Fruit fly (Drosophila melanogaster) whole organism, embryonic: Measurements from ENCODE around the gene P5CDh1.

Experiments used
- BEAF-32 ChIP-seq: fragments of 200-800 bp; sonication (Bioruptor generic); optimal IDR thresholded peaks from 3 replicates; lab custom pipeline; 2017; ENCODE audit warnings: missing biosample characterization, missing genetic modification characterization, mild to moderate bottlenecking, moderate library complexity, missing genetic modification reagents
- Bgb ChIP-seq: fragments of 200-800 bp; sonication (Bioruptor generic); IDR thresholded peaks from 2 replicates; pipeline ENCODE4 v1.3.6; 2022; ENCODE audit warnings: missing biosample characterization, missing genetic modification characterization; ENCODE audit not compliant: partially characterized antibody
- CG10267 ChIP-seq: fragments of 200-800 bp; sonication (Bioruptor generic); optimal IDR thresholded peaks from 2 replicates; lab custom pipeline; 2018; ENCODE audit warnings: missing biosample characterization, mild to moderate bottlenecking, missing genetic modification characterization, moderate library complexity
- CG11398 ChIP-seq: fragments of 200-800 bp; sonication (Bioruptor generic); optimal IDR thresholded peaks from 2 replicates; lab custom pipeline; 2016; ENCODE audit warnings: missing biosample characterization, missing genetic modification characterization
- CG11504 ChIP-seq: fragments of 200-800 bp; sonication (Bioruptor generic); optimal IDR thresholded peaks from 3 replicates; lab custom pipeline; 2019; ENCODE audit warnings: missing biosample characterization, mild to moderate bottlenecking, missing genetic modification characterization, moderate library complexity
- CG12391 ChIP-seq: fragments of 200-800 bp; sonication (Bioruptor generic); optimal IDR thresholded peaks from 3 replicates; lab custom pipeline; 2018; ENCODE audit warnings: missing biosample characterization, mild to moderate bottlenecking, missing genetic modification characterization, moderate library complexity
- CG12659 ChIP-seq: fragments of 200-800 bp; sonication (Bioruptor generic); optimal IDR thresholded peaks from 3 replicates; lab custom pipeline; 2017; ENCODE audit warnings: mild to moderate bottlenecking, missing biosample characterization, missing genetic modification reagents, missing genetic modification characterization
- CG13624 ChIP-seq: fragments of 200-800 bp; sonication (Bioruptor generic); optimal IDR thresholded peaks from 2 replicates; lab custom pipeline; 2016; ENCODE audit warnings: missing biosample characterization, missing genetic modification characterization
- CG15514 ChIP-seq: fragments of 200-800 bp; sonication (Bioruptor generic); optimal IDR thresholded peaks from 3 replicates; lab custom pipeline; 2017; ENCODE audit warnings: missing biosample characterization, missing genetic modification characterization, mild to moderate bottlenecking, moderate library complexity, missing genetic modification reagents
- CG1603 ChIP-seq: fragments of 200-800 bp; sonication (Bioruptor generic); optimal IDR thresholded peaks from 2 replicates; lab custom pipeline; 2019; ENCODE audit warnings: missing biosample characterization, mild to moderate bottlenecking, missing genetic modification characterization, moderate library complexity
- CG1647 ChIP-seq: fragments of 200-800 bp; sonication (Bioruptor generic); optimal IDR thresholded peaks from 3 replicates; lab custom pipeline; 2016; ENCODE audit warnings: missing biosample characterization, missing genetic modification characterization
- CG16813 ChIP-seq: fragments of 200-800 bp; sonication (Bioruptor generic); IDR thresholded peaks from 3 replicates; pipeline ENCODE4 v1.3.6; 2022; ENCODE audit warnings: missing biosample characterization, missing genetic modification characterization; ENCODE audit not compliant: partially characterized antibody
- CG1792 ChIP-seq: fragments of 200-800 bp; sonication (Bioruptor generic); optimal IDR thresholded peaks from 2 replicates; lab custom pipeline; 2016; ENCODE audit warnings: missing biosample characterization, missing genetic modification characterization
- CG18262 ChIP-seq: fragments of 200-800 bp; optimal IDR thresholded peaks from 3 replicates; lab custom pipeline; 2019; ENCODE audit warnings: missing biosample characterization, mild to moderate bottlenecking, missing genetic modification characterization, moderate library complexity
- CG30403 ChIP-seq: fragments of 200-800 bp; sonication (Bioruptor generic); optimal IDR thresholded peaks from 3 replicates; lab custom pipeline; 2016; ENCODE audit warnings: missing biosample characterization, missing genetic modification characterization
- CG3163 ChIP-seq: fragments of 200-800 bp; sonication (Bioruptor generic); optimal IDR thresholded peaks from 3 replicates; lab custom pipeline; 2016; ENCODE audit warnings: missing biosample characterization, missing genetic modification characterization
- CG4730 ChIP-seq: fragments of 200-800 bp; sonication (Bioruptor generic); IDR thresholded peaks from 2 replicates; pipeline ENCODE4 v1.3.6; 2022; ENCODE audit warnings: missing biosample characterization, missing genetic modification characterization
- CG4820 ChIP-seq: fragments of 200-800 bp; sonication (Bioruptor generic); optimal IDR thresholded peaks from 3 replicates; lab custom pipeline; 2016; ENCODE audit warnings: missing biosample characterization, missing genetic modification characterization
- CG7357 ChIP-seq: fragments of 200-800 bp; sonication (Bioruptor generic); IDR thresholded peaks from 3 replicates; pipeline ENCODE4 v1.3.6; 2022; ENCODE audit warnings: missing biosample characterization, missing genetic modification characterization
- CG8290 ChIP-seq, 3 experiments: fragments of 200-800 bp; sonication (Bioruptor generic); optimal IDR thresholded peaks; 2 replicates each; lab custom pipeline; 2016 to 2019; ENCODE audit warnings: missing biosample characterization in 3 of 3, missing genetic modification characterization in 3 of 3, mild to moderate bottlenecking in 2 of 3, moderate library complexity in 1 of 3
- CG8924 ChIP-seq: fragments of 200-800 bp; optimal IDR thresholded peaks from 3 replicates; lab custom pipeline; 2019; ENCODE audit warnings: missing biosample characterization, mild to moderate bottlenecking, missing genetic modification characterization, moderate library complexity
- Chrac-16 ChIP-seq: fragments of 200-800 bp; sonication (Bioruptor generic); optimal IDR thresholded peaks from 3 replicates; lab custom pipeline; 2016; ENCODE audit warnings: missing biosample characterization, missing genetic modification characterization
- CoRest ChIP-seq: fragments of 200-800 bp; sonication (Bioruptor generic); optimal IDR thresholded peaks from 3 replicates; lab custom pipeline; 2018; ENCODE audit warnings: missing biosample characterization, mild to moderate bottlenecking, missing genetic modification characterization, moderate library complexity
- D19A ChIP-seq: fragments of 200-800 bp; optimal IDR thresholded peaks from 3 replicates; lab custom pipeline; 2019; ENCODE audit warnings: missing biosample characterization, mild to moderate bottlenecking, missing genetic modification characterization, moderate library complexity
- Doc3 ChIP-seq: fragments of 200-800 bp; sonication (Bioruptor generic); IDR thresholded peaks from 3 replicates; pipeline ENCODE4 v1.3.6; 2022; ENCODE audit warnings: missing biosample characterization, missing genetic modification characterization; ENCODE audit not compliant: partially characterized antibody
- Ets97D ChIP-seq: fragments of 200-800 bp; sonication (Bioruptor generic); optimal IDR thresholded peaks from 3 replicates; lab custom pipeline; 2016; ENCODE audit warnings: missing biosample characterization, missing genetic modification characterization
- Fer2 ChIP-seq: fragments of 200-800 bp; sonication (Bioruptor generic); optimal IDR thresholded peaks from 2 replicates; lab custom pipeline; 2018; ENCODE audit warnings: missing biosample characterization, mild to moderate bottlenecking, missing genetic modification characterization, moderate library complexity
- H15 ChIP-seq: fragments of 200-800 bp; sonication (Bioruptor generic); IDR thresholded peaks from 3 replicates; pipeline ENCODE4 v1.3.6; 2022; ENCODE audit warnings: missing biosample characterization, missing genetic modification characterization
- Hr78 ChIP-seq, 2 experiments: fragments of 200-800 bp in 1 of 2; fragments of >200 bp in 1 of 2; sonication (Bioruptor generic) in 1 of 2; optimal IDR thresholded peaks; 2 replicates each; lab custom pipeline; 2017 to 2019; ENCODE audit warnings: missing biosample characterization in 2 of 2, missing genetic modification characterization in 2 of 2, mild to moderate bottlenecking in 1 of 2, moderate library complexity in 1 of 2
- Med ChIP-seq: fragments of 200-800 bp; sonication (Bioruptor generic); peaks from one replicate; lab custom pipeline; 2016; ENCODE audit warnings: missing biosample characterization, missing genetic modification characterization, mild to moderate bottlenecking, inconsistent platforms, moderate library complexity
- Six4 ChIP-seq: fragments of 200-800 bp; sonication (Bioruptor generic); optimal IDR thresholded peaks from 2 replicates; lab custom pipeline; 2016; ENCODE audit warnings: missing biosample characterization, missing genetic modification characterization
- Tbp ChIP-seq: fragments of >200 bp; optimal IDR thresholded peaks from 2 replicates; lab custom pipeline; 2018; ENCODE audit warnings: missing biosample characterization, missing genetic modification characterization
- Xrp1 ChIP-seq: fragments of 200-800 bp; sonication (Bioruptor generic); IDR thresholded peaks from 2 replicates; pipeline ENCODE4 v1.3.6; 2022; ENCODE audit warnings: missing biosample characterization, missing genetic modification characterization
- ara ChIP-seq: fragments of 200-800 bp; sonication (Bioruptor generic); IDR thresholded peaks from 2 replicates; pipeline ENCODE4 v1.3.6; 2022; ENCODE audit warnings: missing biosample characterization, missing genetic modification characterization
- bsh ChIP-seq, 2 experiments: fragments of 200-800 bp; sonication (Bioruptor generic); optimal IDR thresholded peaks; 2 replicates each; lab custom pipeline; 2017 to 2018; ENCODE audit warnings: mild to moderate bottlenecking in 2 of 2, missing biosample characterization in 2 of 2, missing genetic modification characterization in 2 of 2, moderate library complexity in 1 of 2
- chn ChIP-seq: fragments of 200-800 bp; sonication (Bioruptor generic); optimal IDR thresholded peaks from 2 replicates; lab custom pipeline; 2016; ENCODE audit warnings: missing biosample characterization, missing genetic modification characterization
- ci ChIP-seq: fragments of 200-800 bp; sonication (Bioruptor generic); IDR thresholded peaks from 3 replicates; pipeline ENCODE4 v1.3.6; 2022; ENCODE audit warnings: missing biosample characterization, missing genetic modification characterization
- fu2 ChIP-seq: fragments of 200-800 bp; sonication (Bioruptor generic); optimal IDR thresholded peaks from 2 replicates; lab custom pipeline; 2016; ENCODE audit warnings: missing biosample characterization, missing genetic modification characterization
- gcm2 ChIP-seq: fragments of 200-800 bp; sonication (Bioruptor generic); optimal IDR thresholded peaks from 2 replicates; lab custom pipeline; 2016; ENCODE audit warnings: missing biosample characterization, missing genetic modification characterization
- hbn ChIP-seq: fragments of 200-800 bp; sonication (Bioruptor generic); IDR thresholded peaks from 2 replicates; pipeline ENCODE4 v1.3.6; 2022; ENCODE audit warnings: missing biosample characterization, missing genetic modification characterization; ENCODE audit not compliant: partially characterized antibody
- lola ChIP-seq, 3 experiments: fragments of >200 bp in 2 of 3; fragments of 200-800 bp in 1 of 3; sonication (Bioruptor generic) in 1 of 3; optimal IDR thresholded peaks; 2 replicates each; lab custom pipeline; 2017 to 2019; ENCODE audit warnings: missing biosample characterization in 3 of 3, missing genetic modification characterization in 3 of 3, mild to moderate bottlenecking in 1 of 3, moderate library complexity in 1 of 3
- p53 ChIP-seq: fragments of 200-800 bp; sonication (Bioruptor generic); optimal IDR thresholded peaks from 2 replicates; lab custom pipeline; 2016; ENCODE audit warnings: missing biosample characterization, missing genetic modification characterization
- pan ChIP-seq, 4 experiments: fragments of >200 bp in 3 of 4; fragments of 200-800 bp in 1 of 4; sonication (Bioruptor generic) in 1 of 4; optimal IDR thresholded peaks in 3 of 4; IDR thresholded peaks in 1 of 4; 2 replicates each; pipeline versions ENCODE4 v1.3.6 to Lab custom; 2017 to 2022; ENCODE audit warnings: missing biosample characterization in 2 of 4, missing genetic modification characterization in 2 of 4, mixed read lengths in 1 of 4
- slp2 ChIP-seq: fragments of 200-800 bp; sonication (Bioruptor generic); optimal IDR thresholded peaks from 2 replicates; lab custom pipeline; 2016; ENCODE audit warnings: missing biosample characterization, missing genetic modification characterization
- ssp ChIP-seq: fragments of 200-800 bp; sonication (Bioruptor generic); IDR thresholded peaks from 2 replicates; pipeline ENCODE4 v1.3.6; 2022; ENCODE audit warnings: missing biosample characterization, missing genetic modification characterization
- tin ChIP-seq: fragments of 200-800 bp; sonication (Bioruptor generic); optimal IDR thresholded peaks from 3 replicates; lab custom pipeline; 2016; ENCODE audit warnings: missing biosample characterization, missing genetic modification characterization
- trem ChIP-seq: fragments of 200-800 bp; optimal IDR thresholded peaks from 3 replicates; lab custom pipeline; 2019; ENCODE audit warnings: missing biosample characterization, mild to moderate bottlenecking, missing genetic modification characterization, moderate library complexity
- tx ChIP-seq: fragments of 200-800 bp; sonication (Bioruptor generic); optimal IDR thresholded peaks from 2 replicates; lab custom pipeline; 2016; ENCODE audit warnings: missing biosample characterization, missing genetic modification characterization

P5CDh1 gene

DNA sequence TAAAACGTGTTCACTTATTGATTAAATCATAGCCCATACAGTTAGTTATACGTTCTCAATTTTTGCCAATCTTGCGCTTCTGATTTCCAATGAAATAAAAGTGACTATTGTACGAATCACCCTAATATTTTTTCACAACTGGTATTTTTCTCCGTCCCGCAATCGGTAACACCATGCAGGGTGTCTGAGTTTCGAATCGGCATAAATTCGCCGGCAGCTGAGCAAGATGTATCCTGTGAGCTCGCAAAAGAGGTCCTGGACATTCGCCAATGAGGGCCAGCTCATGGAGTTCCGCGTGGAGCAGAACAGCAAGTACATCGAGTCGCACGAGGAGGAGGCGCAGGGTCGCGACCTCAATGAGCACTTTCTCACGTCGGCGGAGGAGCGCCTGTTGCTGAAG is 19.4 kb downstream of the P5CDh1 start, which contains the start of gene CycH (continued):
- TF ChIP-seq pan (optimal IDR thresholded peaks at IDR 0.05; lab: Kevin White, UChicago) (no peak), pan (GFP tag; optimal IDR thresholded peaks at IDR 0.05 in 1 of 2, IDR thresholded peaks at IDR 0.05 in 1 of 2) (no peak), Chrac-16 (GFP tag; lab: Kevin White, UChicago) (peak; percentile 51), CG1792 (no peak), Hr78 (GFP tag; optimal IDR thresholded peaks at IDR 0.05; lab: Kevin White, UChicago) (peak in 1 of 2 experiments; percentile 26), CG1647 (peak; percentile 7), Tbp (GFP tag; lab: Kevin White, UChicago) (no peak), CG11504 (tag; lab: Kevin White, UChicago) (no peak), CG18262 (tag; lab: Kevin White, UChicago) (peak; percentile 18), lola (GFP tag; optimal IDR thresholded peaks at IDR 0.05; lab: Kevin White, UChicago) (peak in 1 of 3 experiments; percentile 19), hbn (no peak), Six4 (peak; percentile 47), fu2 (GFP tag; lab: Kevin White, UChicago) (peak; percentile 21), chn (peak; percentile 40), CG12659 (peak; percentile 44), tin (GFP tag; lab: Kevin White, UChicago) (peak; percentile 22), CG10267 (tag; lab: Kevin White, UChicago) (peak; percentile 51), CG16813 (GFP tag; lab: Robert Waterston, UW) (no peak), CG8290 (GFP tag; optimal IDR thresholded peaks at IDR 0.05; lab: Kevin White, UChicago) (peak; percentile 5), CG8290 (tag; optimal IDR thresholded peaks at IDR 0.05; lab: Kevin White, UChicago) (no peak), Med (GFP tag; lab: Kevin White, UChicago) (peak; percentile 89), trem (tag; lab: Kevin White, UChicago) (peak; percentile 13), p53 (peak; percentile 41), Ets97D (GFP tag; lab: Kevin White, UChicago) (peak; percentile 32), D19A (tag; lab: Kevin White, UChicago) (peak; percentile 32), slp2 (peak; percentile 39), Doc3 (GFP tag; lab: Robert Waterston, UW) (no peak), H15 (GFP tag; lab: Robert Waterston, UW) (no peak), CG4730 (no peak), ssp (GFP tag; lab: Robert Waterston, UW) (0 out of 2 replicates have a peak, but pooled peaks have one; percentile 13), ci (no peak), BEAF-32 (peak; percentile 23), tx (GFP tag; lab: Kevin White, UChicago) (no peak), CG11398 (GFP tag; lab: Kevin White, UChicago) (peak; percentile 13), CG4820 (GFP tag; lab: Kevin White, UChicago) (no peak), Xrp1 (GFP tag; lab: Robert Waterston, UW) (0 out of 2 replicates have a peak, but pooled peaks have one; percentile 16), gcm2 (GFP tag; lab: Kevin White, UChicago) (no peak), bsh (GFP tag; optimal IDR thresholded peaks at IDR 0.05; lab: Kevin White, UChicago) (no peak), Bgb (GFP tag; lab: Robert Waterston, UW) (peak; percentile 33; the same call in 1 of the 2 replicates), CG3163 (GFP tag; lab: Kevin White, UChicago) (peak; percentile 10), CG13624 (peak; percentile 47), CG7357 (GFP tag; lab: Robert Waterston, UW) (no peak), Fer2 (tag; lab: Kevin White, UChicago) (peak; percentile 8), CG30403 (GFP tag; lab: Kevin White, UChicago) (peak; percentile 62), ara (GFP tag; lab: Robert Waterston, UW) (no peak), CG12391 (tag; lab: Kevin White, UChicago) (peak; percentile 66), CG15514 (GFP tag; lab: Kevin White, UChicago) (no peak), CG8924 (peak; percentile 38), CG1603 (tag; lab: Kevin White, UChicago) (peak; percentile 71), CoRest (tag; lab: Kevin White, UChicago) (peak; percentile 36)
